Fruit fly (Drosophila melanogaster): ENCODE results near the gene CG15824.
A peak's percentile ranks its signal among the peaks of the same experiment; 100 is the strongest.

CG15824 gene

dm6 chr2L:827516-828362, 57.2 kb downstream of the CG15824 start (continued):
- TF ChIP-seq phol (tag; optimal IDR thresholded peaks at IDR 0.05), result peak; percentile 52
- peak; percentile 45 for TF ChIP-seq az2 (GFP tag; optimal IDR thresholded peaks at IDR 0.05)
- TF ChIP-seq esg (GFP tag; conservative IDR thresholded peaks at IDR 0.05), result 0 out of 2 replicates have a peak, but pooled peaks have one; percentile 15
- TF ChIP-seq CG12391 (tag; optimal IDR thresholded peaks at IDR 0.05), result peak; percentile 74
- peak; percentile 55 for TF ChIP-seq dmrt11E (tag; optimal IDR thresholded peaks at IDR 0.05)
- TF ChIP-seq CG7786 (GFP tag; optimal IDR thresholded peaks at IDR 0.05), result no peak
- TF ChIP-seq CG1529 (GFP tag; optimal IDR thresholded peaks at IDR 0.05), result peak; percentile 65
- no peak for TF ChIP-seq maf-S (GFP tag; optimal IDR thresholded peaks at IDR 0.05)
- TF ChIP-seq chif (GFP tag; optimal IDR thresholded peaks at IDR 0.05), result peak; percentile 7 to 34
- TF ChIP-seq ci (GFP tag; IDR thresholded peaks at IDR 0.05), result peak; percentile 70
- TF ChIP-seq CG11504 (tag; optimal IDR thresholded peaks at IDR 0.05), result no peak
- peak; percentile 66 for TF ChIP-seq CG10979 (tag; optimal IDR thresholded peaks at IDR 0.05)
- TF ChIP-seq CG1602 (GFP tag; optimal IDR thresholded peaks at IDR 0.05), result peak; percentile 49
- peak; percentile 31; the same call in 1 of the 2 replicates for TF ChIP-seq vvl (GFP tag; IDR thresholded peaks at IDR 0.05)
- TF ChIP-seq CG30020 (tag; optimal IDR thresholded peaks at IDR 0.05), result no peak
- TF ChIP-seq so (GFP tag; IDR thresholded peaks at IDR 0.05), result 0 out of 3 replicates have a peak, but pooled peaks have one; percentile 11
- TF ChIP-seq sisA (GFP tag; IDR thresholded peaks at IDR 0.05), result peak; percentile 60
- TF ChIP-seq CG5953 (GFP tag; IDR thresholded peaks at IDR 0.05), result 0 out of 2 replicates have a peak, but pooled peaks have one; percentile 28
- TF ChIP-seq dm (GFP tag; optimal IDR thresholded peaks at IDR 0.05), result no peak
- peak; percentile 18 for TF ChIP-seq grau (tag; optimal IDR thresholded peaks at IDR 0.05)
- peak; percentile 57 for TF ChIP-seq CG7556 (GFP tag; optimal IDR thresholded peaks at IDR 0.05)
- TF ChIP-seq CG34224 (GFP tag; IDR thresholded peaks at IDR 0.05; ENCODE audit: partially characterized antibody), result no peak
- TF ChIP-seq CG16813 (GFP tag; IDR thresholded peaks at IDR 0.05; ENCODE audit: partially characterized antibody), result no peak
- peak; percentile 64; the same call in 2 of the 3 replicates for TF ChIP-seq row (GFP tag; IDR thresholded peaks at IDR 0.05)
- TF ChIP-seq CG4328 (GFP tag; optimal IDR thresholded peaks at IDR 0.05), result peak; percentile 5
- no peak for TF ChIP-seq unc-4 (GFP tag; IDR thresholded peaks at IDR 0.05; ENCODE audit: partially characterized antibody)
- peak; percentile 63 for TF ChIP-seq CG30403 (GFP tag; optimal IDR thresholded peaks at IDR 0.05)
- no peak for TF ChIP-seq sima (GFP tag; optimal IDR thresholded peaks at IDR 0.05)
- TF ChIP-seq CG16815 (GFP tag; optimal IDR thresholded peaks at IDR 0.05), result peak; percentile 15
- peak; percentile 26 for TF ChIP-seq cwo (GFP tag; optimal IDR thresholded peaks at IDR 0.05)
- TF ChIP-seq fd96Cb (tag; optimal IDR thresholded peaks at IDR 0.05), result peak; percentile 39
- no peak for TF ChIP-seq Oaz (GFP tag; IDR thresholded peaks at IDR 0.05)
- peak; percentile 48 for TF ChIP-seq nmo (GFP tag; optimal IDR thresholded peaks at IDR 0.05)
- peak; percentile 54 for TF ChIP-seq Asciz (GFP tag; optimal IDR thresholded peaks at IDR 0.05)
- peak; percentile 54 for TF ChIP-seq Oli (tag; optimal IDR thresholded peaks at IDR 0.05)
- peak; percentile 19 for TF ChIP-seq CG15696 (tag; optimal IDR thresholded peaks at IDR 0.05)
- peak; percentile 72 for TF ChIP-seq CG1603 (tag; optimal IDR thresholded peaks at IDR 0.05)
- no peak for TF ChIP-seq Scr (GFP tag; IDR thresholded peaks at IDR 0.05; ENCODE audit: partially characterized antibody)
- TF ChIP-seq Sox100B (GFP tag; optimal IDR thresholded peaks at IDR 0.05), result peak; percentile 65
- peak; percentile 18 for TF ChIP-seq Mes4 (GFP tag; optimal IDR thresholded peaks at IDR 0.05)
- TF ChIP-seq HLH3B (GFP tag; IDR thresholded peaks at IDR 0.05), result 0 out of 2 replicates have a peak, but pooled peaks have one; percentile 22
- peak; percentile 6 for TF ChIP-seq CG30431 (GFP tag; optimal IDR thresholded peaks at IDR 0.05)
- TF ChIP-seq exex (tag; optimal IDR thresholded peaks at IDR 0.05), result peak; percentile 61
- TF ChIP-seq Dbx (GFP tag; IDR thresholded peaks at IDR 0.05), result no peak
- peak; percentile 90 for TF ChIP-seq Sox102F (GFP tag; optimal IDR thresholded peaks at IDR 0.05)
- TF ChIP-seq CG33557 (GFP tag; optimal IDR thresholded peaks at IDR 0.05), result peak; percentile 55
- no peak for TF ChIP-seq CG6765 (GFP tag; optimal IDR thresholded peaks at IDR 0.05)
- TF ChIP-seq CG10462 (GFP tag; optimal IDR thresholded peaks at IDR 0.05), result peak; percentile 32
